Worm (Caenorhabditis elegans) whole organism, young adult: ENCODE measurements around the gene F43C9.2.

Source experiments
- F22D6.2 ChIP-seq: sonication (generic microtip); optimal IDR thresholded peaks from 2 replicates; lab custom pipeline; 2016; ENCODE audit warnings: mild to moderate bottlenecking, missing genetic modification characterization, missing compliant biosample characterization
- F37B4.10 ChIP-seq: fragments of 200-800 bp; sonication (Bioruptor generic); IDR thresholded peaks from 2 replicates; pipeline ENCODE4 v1.3.6; 2022; ENCODE audit warnings: missing genetic modification characterization, missing compliant biosample characterization
- F57A8.1 ChIP-seq: fragments of 200-800 bp; sonication (Bioruptor generic); optimal IDR thresholded peaks from 2 replicates; lab custom pipeline; 2018; ENCODE audit warnings: mild to moderate bottlenecking, missing genetic modification characterization, moderate library complexity, missing compliant biosample characterization
- ZK185.1 ChIP-seq: sonication (generic microtip); optimal IDR thresholded peaks from 2 replicates; lab custom pipeline; 2016; ENCODE audit warnings: mild to moderate bottlenecking, missing genetic modification characterization, missing compliant biosample characterization; ENCODE audit not compliant: poor library complexity, severe bottlenecking
- atf-7 ChIP-seq: sonication (generic microtip); optimal IDR thresholded peaks from 2 replicates; lab custom pipeline; 2017; ENCODE audit warnings: mild to moderate bottlenecking, missing genetic modification characterization, missing compliant biosample characterization
- ccch-3 ChIP-seq: fragments of 200-800 bp; sonication (Bioruptor generic); optimal IDR thresholded peaks from 2 replicates; lab custom pipeline; 2018; ENCODE audit warnings: mild to moderate bottlenecking, missing genetic modification characterization, missing compliant biosample characterization
- cebp-2 ChIP-seq: fragments of 200-800 bp; sonication (Bioruptor generic); IDR thresholded peaks from 2 replicates; pipeline ENCODE4 v1.3.6; 2022; ENCODE audit warnings: missing genetic modification characterization, missing compliant biosample characterization
- ceh-100 ChIP-seq: fragments of 200-800 bp; sonication (Bioruptor generic); IDR thresholded peaks from 2 replicates; pipeline ENCODE4 v1.3.6; 2022; ENCODE audit warnings: missing genetic modification reagents, missing genetic modification characterization, missing compliant biosample characterization
- ceh-91 ChIP-seq: fragments of 200-800 bp; sonication (Bioruptor generic); IDR thresholded peaks from 2 replicates; pipeline ENCODE4 v1.3.6; 2022; ENCODE audit warnings: missing genetic modification reagents, missing genetic modification characterization, missing compliant biosample characterization
- dox-1 ChIP-seq: fragments of 200-800 bp; sonication (Bioruptor generic); IDR thresholded peaks from 2 replicates; pipeline ENCODE4 v1.3.6; 2022; ENCODE audit warnings: missing genetic modification reagents, missing genetic modification characterization, missing compliant biosample characterization
- dpff-1 ChIP-seq: sonication (generic microtip); optimal IDR thresholded peaks from 2 replicates; lab custom pipeline; 2017; ENCODE audit warnings: mild to moderate bottlenecking, missing genetic modification characterization, missing compliant biosample characterization
- egl-18 ChIP-seq: fragments of 200-800 bp; sonication (Bioruptor generic); IDR thresholded peaks from 2 replicates; pipeline ENCODE4 v1.3.6; 2022; ENCODE audit warnings: missing genetic modification reagents, missing genetic modification characterization, missing compliant biosample characterization
- egl-44 ChIP-seq: fragments of 200-800 bp; sonication (Bioruptor generic); IDR thresholded peaks from 2 replicates; pipeline ENCODE4 v1.3.6; 2022; ENCODE audit warnings: missing genetic modification reagents, missing genetic modification characterization, missing compliant biosample characterization
- ets-4 ChIP-seq: fragments of 200-800 bp; sonication (Bioruptor generic); optimal IDR thresholded peaks from 2 replicates; lab custom pipeline; 2018; ENCODE audit warnings: mild to moderate bottlenecking, missing genetic modification characterization, missing compliant biosample characterization
- fkh-3 ChIP-seq: sonication (generic microtip); optimal IDR thresholded peaks from 2 replicates; lab custom pipeline; 2016; ENCODE audit warnings: mild to moderate bottlenecking, missing genetic modification characterization, missing compliant biosample characterization
- him-1 ChIP-seq: sonication (generic microtip); optimal IDR thresholded peaks from 2 replicates; lab custom pipeline; 2016; ENCODE audit warnings: missing genotype, missing genetic modification reagents, missing genetic modification characterization, missing compliant biosample characterization
- lin-54 ChIP-seq: fragments of 200-800 bp; sonication (Bioruptor generic); optimal IDR thresholded peaks from 2 replicates; lab custom pipeline; 2018; ENCODE audit warnings: mild to moderate bottlenecking, missing genetic modification characterization, missing compliant biosample characterization
- mcd-1 ChIP-seq: fragments of 200-800 bp; sonication (Bioruptor generic); IDR thresholded peaks from 2 replicates; pipeline ENCODE4 v1.3.6; 2022; ENCODE audit warnings: missing genetic modification reagents, missing genetic modification characterization, missing compliant biosample characterization
- mel-28 ChIP-seq: sonication (generic microtip); optimal IDR thresholded peaks from 2 replicates; lab custom pipeline; 2016; ENCODE audit warnings: borderline replicate concordance, mild to moderate bottlenecking, missing genetic modification characterization, missing compliant biosample characterization
- mes-4 ChIP-seq: sonication (generic microtip); optimal IDR thresholded peaks from 2 replicates; lab custom pipeline; 2016; ENCODE audit warnings: missing genotype, missing genetic modification characterization, missing compliant biosample characterization
- nhr-80 ChIP-seq: sonication (generic microtip); optimal IDR thresholded peaks from 2 replicates; lab custom pipeline; 2016; ENCODE audit warnings: missing genetic modification characterization, missing compliant biosample characterization
- rec-8 ChIP-seq, 2 experiments: sonication (generic microtip); optimal IDR thresholded peaks; 2 replicates each; lab custom pipeline; 2016; ENCODE audit warnings: mild to moderate bottlenecking in 2 of 2, missing genetic modification characterization in 2 of 2, missing genetic modification reagents in 2 of 2, missing genotype in 2 of 2, missing biosample characterization in 1 of 2, missing compliant biosample characterization in 1 of 2, moderate library complexity in 1 of 2
- sea-2 ChIP-seq: fragments of 200-800 bp; sonication (Bioruptor generic); IDR thresholded peaks from 2 replicates; pipeline ENCODE4 v1.3.6; 2022; ENCODE audit warnings: missing genetic modification characterization, missing compliant biosample characterization
- snpc-4 ChIP-seq, 5 experiments: fragments of 150-350 bp in 1 of 5; sonication (generic microtip) in 4 of 5; optimal IDR thresholded peaks; 2 replicates each; lab custom pipeline; 2014 to 2018; ENCODE audit warnings: missing genetic modification characterization in 5 of 5, missing biosample characterization in 3 of 5, antibody characterized with exemption in 2 of 5, mild to moderate bottlenecking in 2 of 5, missing compliant biosample characterization in 2 of 5, missing genotype in 2 of 5, moderate library complexity in 2 of 5, missing genetic modification reagents in 1 of 5
- somi-1 ChIP-seq: fragments of 200-800 bp; sonication (Bioruptor generic); optimal IDR thresholded peaks from 2 replicates; lab custom pipeline; 2018; ENCODE audit warnings: mild to moderate bottlenecking, missing genetic modification characterization, missing compliant biosample characterization
- xnd-1 ChIP-seq: sonication (generic microtip); optimal IDR thresholded peaks from 2 replicates; lab custom pipeline; 2016; ENCODE audit warnings: missing genotype, missing genetic modification reagents, missing genetic modification characterization, missing compliant biosample characterization
- zfh-2 ChIP-seq: fragments of 200-800 bp; sonication (Bioruptor generic); conservative IDR thresholded peaks from 2 replicates; pipeline ENCODE4 v1.3.6; 2022; ENCODE audit warnings: missing genetic modification reagents, missing genetic modification characterization, missing compliant biosample characterization
- zim-3 ChIP-seq: sonication (generic microtip); optimal IDR thresholded peaks from 2 replicates; lab custom pipeline; 2017; ENCODE audit warnings: mild to moderate bottlenecking, missing genetic modification characterization, moderate library complexity, missing compliant biosample characterization
- ztf-22 ChIP-seq: fragments of 200-800 bp; sonication (Bioruptor generic); optimal IDR thresholded peaks from 2 replicates; lab custom pipeline; 2018; ENCODE audit warnings: mild to moderate bottlenecking, missing genetic modification characterization, moderate library complexity, missing compliant biosample characterization
- ztf-26 ChIP-seq: sonication (generic microtip); optimal IDR thresholded peaks from 2 replicates; lab custom pipeline; 2017; ENCODE audit warnings: missing genetic modification characterization, missing compliant biosample characterization
- ztf-6 ChIP-seq: fragments of 200-800 bp; sonication (Bioruptor generic); IDR thresholded peaks from 2 replicates; pipeline ENCODE4 v1.3.6; 2022; ENCODE audit warnings: missing genetic modification reagents, missing genetic modification characterization, missing compliant biosample characterization

F43C9.2 gene

ce11 chrX:4783117-4783775 lies at the start of gene F43C9.2:
Gene F43C9.2, plus strand, starts transcription at chrX:4783613.
- no peak for TF ChIP-seq ceh-100 (GFP tag; lab: Robert Waterston, UW)
- no peak for TF ChIP-seq ztf-22 (GFP tag; lab: Kevin White, UChicago)
- no peak for TF ChIP-seq zim-3
- no peak for TF ChIP-seq ccch-3 (GFP tag; lab: Kevin White, UChicago)
- no peak for TF ChIP-seq ceh-91 (GFP tag; lab: Robert Waterston, UW)
- no peak for TF ChIP-seq somi-1
- no peak for TF ChIP-seq F22D6.2 (tag; lab: Kevin White, UChicago)

ce11 chrX:4740630-4741029 lies 42.8 kb upstream of the F43C9.2 start:
- TF ChIP-seq mel-28 (tag; lab: Kevin White, UChicago) (no peak), ets-4 (GFP tag; lab: Kevin White, UChicago) (no peak), mes-4 (tag; lab: Kevin White, UChicago) (no peak), ztf-26 (tag; lab: Kevin White, UChicago) (no peak), dpff-1 (tag; lab: Kevin White, UChicago) (no peak), F57A8.1 (GFP tag; lab: Kevin White, UChicago) (no peak), snpc-4 (GFP tag; optimal IDR thresholded peaks at IDR 0.05; lab: Kevin White, UChicago) (no peak), snpc-4 (tag; optimal IDR thresholded peaks at IDR 0.05; lab: Kevin White, UChicago) (no peak), egl-44 (GFP tag; lab: Robert Waterston, UW) (no peak), ztf-6 (GFP tag; lab: Robert Waterston, UW) (no peak), xnd-1 (tag; lab: Kevin White, UChicago) (no peak), atf-7 (tag; lab: Kevin White, UChicago) (no peak), F37B4.10 (GFP tag; lab: Robert Waterston, UW) (no peak), fkh-3 (tag; lab: Kevin White, UChicago) (no peak), sea-2 (GFP tag; lab: Robert Waterston, UW) (no peak), ztf-22 (GFP tag; lab: Kevin White, UChicago) (no peak)

ce11 chrX:4742285-4742684 lies 41.1 kb upstream of the F43C9.2 start:
- TF ChIP-seq ZK185.1 (tag; lab: Kevin White, UChicago), result no peak
- no peak for TF ChIP-seq mcd-1 (GFP tag; lab: Robert Waterston, UW)
- TF ChIP-seq egl-18 (GFP tag; lab: Robert Waterston, UW), result no peak
- TF ChIP-seq ccch-3 (GFP tag; lab: Kevin White, UChicago), result no peak
- no peak for TF ChIP-seq cebp-2 (GFP tag; lab: Robert Waterston, UW)
- TF ChIP-seq him-1 (tag; lab: Kevin White, UChicago), result no peak
- no peak for TF ChIP-seq rec-8 (tag; optimal IDR thresholded peaks at IDR 0.05; lab: Kevin White, UChicago)
- no peak for TF ChIP-seq F57A8.1 (GFP tag; lab: Kevin White, UChicago)
- no peak for TF ChIP-seq lin-54

ce11 chrX:4744037-4744436 lies 39.4 kb upstream of the F43C9.2 start:
- TF ChIP-seq dox-1 (GFP tag; lab: Robert Waterston, UW) (peak; percentile 47; the same call in 1 of the 2 replicates), zfh-2 (GFP tag; lab: Robert Waterston, UW) (peak; percentile 79), nhr-80 (tag; lab: Kevin White, UChicago) (peak; percentile 55), ccch-3 (GFP tag; lab: Kevin White, UChicago) (no peak)
